Worm (Caenorhabditis elegans): ENCODE results near the gene col-43.

DNA sequence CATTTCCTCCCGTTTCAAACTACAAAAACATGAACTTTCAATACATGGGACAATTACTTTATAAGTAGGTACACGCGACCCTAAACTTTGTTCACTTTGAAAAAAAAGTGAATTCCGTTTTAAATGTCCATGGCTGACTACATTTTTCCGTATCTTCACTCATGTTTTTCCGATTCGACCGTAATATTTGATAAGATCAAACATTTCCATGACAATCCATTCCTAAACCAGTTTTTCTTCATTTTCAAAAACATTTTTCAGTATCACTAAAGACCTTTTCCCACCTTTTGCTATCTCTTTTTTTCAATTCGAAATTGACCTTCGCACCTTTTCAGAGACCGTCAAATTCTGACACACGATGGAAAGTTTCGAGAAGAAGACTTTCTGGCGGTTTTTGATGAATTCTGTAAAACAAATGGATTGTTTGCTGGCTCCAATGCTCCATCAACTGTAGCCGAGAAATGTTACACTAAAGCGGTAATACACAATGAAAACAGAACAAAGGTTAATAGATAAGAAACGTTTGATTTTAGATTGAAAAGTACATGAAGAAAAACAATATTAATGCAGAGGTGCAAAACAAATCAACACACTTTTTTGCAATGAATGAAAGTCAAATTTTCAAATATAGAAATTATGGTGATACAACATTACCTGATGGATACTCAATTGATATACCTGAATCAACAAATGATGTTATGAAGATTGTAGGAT is 23.1 kb downstream of the col-43 start:
- no peak for TF ChIP-seq unc-62 (GFP tag; optimal IDR thresholded peaks at IDR 0.05)
- TF ChIP-seq unc-39 (tag; optimal IDR thresholded peaks at IDR 0.05): no peak
- TF ChIP-seq pha-4 (tag; optimal IDR thresholded peaks at IDR 0.05): no peak
- TF ChIP-seq ceh-43 (GFP tag; optimal IDR thresholded peaks at IDR 0.05): no peak
- no peak for TF ChIP-seq ceh-39 (tag; optimal IDR thresholded peaks at IDR 0.05)
- TF ChIP-seq ztf-11 (tag; optimal IDR thresholded peaks at IDR 0.05): no peak
- no peak for TF ChIP-seq sptf-1 (tag; optimal IDR thresholded peaks at IDR 0.05)
- TF ChIP-seq blmp-1 (tag; optimal IDR thresholded peaks at IDR 0.05): no peak
- no peak for TF ChIP-seq nhr-28 (tag; optimal IDR thresholded peaks at IDR 0.05)
- no peak for TF ChIP-seq nhr-2 (tag; optimal IDR thresholded peaks at IDR 0.05)
- TF ChIP-seq ces-1 (GFP tag; optimal IDR thresholded peaks at IDR 0.05): no peak
- no peak for TF ChIP-seq nhr-237 (tag; optimal IDR thresholded peaks at IDR 0.05)
- no peak for TF ChIP-seq nhr-76 (tag; optimal IDR thresholded peaks at IDR 0.05)
- TF ChIP-seq mep-1 (tag; optimal IDR thresholded peaks at IDR 0.05): no peak
